Fruit fly (Drosophila melanogaster) whole organism: Measurements from ENCODE around the gene sinu.

Source experiments
- CG8478 ChIP-seq: fragments of >200 bp; optimal IDR thresholded peaks from 2 replicates; lab custom pipeline; 2018; ENCODE audit warnings: inconsistent platforms
- EcR ChIP-seq, 2 experiments: fragments of >200 bp; optimal IDR thresholded peaks; 2 replicates each; lab custom pipeline; 2017; ENCODE audit warnings: missing biosample characterization in 2 of 2, missing genetic modification characterization in 2 of 2, missing genetic modification reagents in 2 of 2
- pan ChIP-seq: fragments of >200 bp; optimal IDR thresholded peaks from 2 replicates; lab custom pipeline; 2017
- psq ChIP-seq: fragments of >200 bp; optimal IDR thresholded peaks from 2 replicates; lab custom pipeline; 2017
- usp ChIP-seq: fragments of >200 bp; optimal IDR thresholded peaks from 2 replicates; lab custom pipeline; 2017; ENCODE audit warnings: missing biosample characterization, missing genetic modification characterization, mixed read lengths

DNA sequence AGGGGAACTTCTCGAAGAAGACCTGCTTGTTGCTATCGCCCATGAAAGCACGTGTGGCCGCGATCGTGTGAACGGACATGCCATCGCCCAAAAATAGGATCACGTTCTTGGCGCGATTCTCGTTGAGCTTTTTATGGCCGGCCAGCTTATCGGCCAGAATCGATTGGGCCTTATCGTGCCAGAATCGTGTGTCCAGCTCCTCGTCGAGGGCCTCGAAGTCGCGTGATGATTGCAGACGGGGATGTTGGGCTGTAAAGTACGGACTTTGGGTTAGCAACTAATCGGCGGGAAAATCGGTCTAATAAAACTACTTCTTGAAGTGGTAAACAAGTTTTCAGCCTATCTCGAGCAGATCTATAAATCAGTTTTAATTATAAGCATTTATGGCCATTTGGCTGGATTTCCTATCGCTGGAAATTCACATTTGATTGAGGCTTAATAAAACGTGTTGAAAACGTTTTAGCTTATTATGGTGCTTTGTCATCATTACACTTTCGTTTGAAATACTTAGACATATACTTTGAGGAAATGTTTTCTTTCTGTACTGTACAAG is 32.8 kb upstream of the sinu start:
- TF ChIP-seq psq (lab: Kevin White, UChicago) (no peak), pan (lab: Kevin White, UChicago) (no peak), EcR (GFP tag; optimal IDR thresholded peaks at IDR 0.05; lab: Kevin White, UChicago) (no peak), usp (GFP tag; lab: Kevin White, UChicago) (no peak), CG8478 (lab: Kevin White, UChicago) (no peak)
